Fruit fly (Drosophila melanogaster): ENCODE measurements around the gene CG31869.

- TF ChIP-seq CG8478 (optimal IDR thresholded peaks at IDR 0.05) = no peak
- TF ChIP-seq CTCF (optimal IDR thresholded peaks at IDR 0.05) = no peak
Observed at dm6 chr2L:10822620-10823019, 21.7 kb upstream of the CG31869 start.

All from S2 (cell line).